Fruit fly (Drosophila melanogaster): ENCODE data around the gene gish.

Gene gish

dm6 chr3R:16277543-16277942, 5.3 kb downstream of the gish start:
- no peak for TF ChIP-seq CG11617 (GFP tag; optimal IDR thresholded peaks at IDR 0.05)
- no peak for TF ChIP-seq CG12768 (GFP tag; optimal IDR thresholded peaks at IDR 0.05)

- TF ChIP-seq CG5204 (GFP tag; optimal IDR thresholded peaks at IDR 0.05) (no peak), pad (GFP tag; optimal IDR thresholded peaks at IDR 0.05) (no peak), tj (GFP tag; optimal IDR thresholded peaks at IDR 0.05) (no peak), kay (GFP tag; ENCODE audit: borderline replicate concordance) (no peak), CG14711 (tag; optimal IDR thresholded peaks at IDR 0.05) (no peak), CG1620 (GFP tag; optimal IDR thresholded peaks at IDR 0.05) (no peak), CG7101 (tag; optimal IDR thresholded peaks at IDR 0.05) (no peak), cnc (optimal IDR thresholded peaks at IDR 0.05) (no peak), CG33017 (tag; optimal IDR thresholded peaks at IDR 0.05) (no peak), Mnt (GFP tag; optimal IDR thresholded peaks at IDR 0.05) (no peak), cic (GFP tag; optimal IDR thresholded peaks at IDR 0.05) (no peak), toe (GFP tag; optimal IDR thresholded peaks at IDR 0.05) (no peak), Hr96 (GFP tag; optimal IDR thresholded peaks at IDR 0.05) (no peak), CG11617 (GFP tag; optimal IDR thresholded peaks at IDR 0.05) (no peak), Clk (GFP tag; optimal IDR thresholded peaks at IDR 0.05) (no peak), bab1 (GFP tag; optimal IDR thresholded peaks at IDR 0.05) (no peak), Crg-1 (GFP tag; optimal IDR thresholded peaks at IDR 0.05) (no peak)
Observed at dm6 chr3R:16279382-16279932, 7.2 kb downstream of the gish start.

- TF ChIP-seq CG1620 (GFP tag; optimal IDR thresholded peaks at IDR 0.05) = peak; percentile 99
- TF ChIP-seq Crg-1 (GFP tag; optimal IDR thresholded peaks at IDR 0.05) = peak; percentile 99
- peak; percentile 98 for TF ChIP-seq CG14711 (tag; optimal IDR thresholded peaks at IDR 0.05)
- TF ChIP-seq CG11617 (GFP tag; optimal IDR thresholded peaks at IDR 0.05) = peak; percentile 100
- peak; percentile 99 for TF ChIP-seq CG5204 (GFP tag; optimal IDR thresholded peaks at IDR 0.05)
- peak; percentile 95 for TF ChIP-seq ovo (GFP tag; optimal IDR thresholded peaks at IDR 0.05)
- TF ChIP-seq CG12768 (GFP tag; optimal IDR thresholded peaks at IDR 0.05) = peak; percentile 99
- peak; percentile 99 for TF ChIP-seq CG33017 (tag; optimal IDR thresholded peaks at IDR 0.05)
- peak; percentile 100 for TF ChIP-seq bab1 (GFP tag; optimal IDR thresholded peaks at IDR 0.05)
- TF ChIP-seq pad (GFP tag; optimal IDR thresholded peaks at IDR 0.05) = peak; percentile 93
- TF ChIP-seq kay (GFP tag; ENCODE audit: borderline replicate concordance) = peak; percentile 99
- peak; percentile 99 for TF ChIP-seq Hr96 (GFP tag; optimal IDR thresholded peaks at IDR 0.05)
- TF ChIP-seq Clk (GFP tag; optimal IDR thresholded peaks at IDR 0.05) = peak; percentile 97
- TF ChIP-seq CG7101 (tag; optimal IDR thresholded peaks at IDR 0.05) = peak; percentile 99
- TF ChIP-seq cic (GFP tag; optimal IDR thresholded peaks at IDR 0.05) = peak; percentile 96
- peak; percentile 97 for TF ChIP-seq toe (GFP tag; optimal IDR thresholded peaks at IDR 0.05)
- peak; percentile 91 for TF ChIP-seq Mnt (GFP tag; optimal IDR thresholded peaks at IDR 0.05)
- TF ChIP-seq tj (GFP tag; optimal IDR thresholded peaks at IDR 0.05) = peak; percentile 96
- peak; percentile 99 for TF ChIP-seq CG7045 (GFP tag; optimal IDR thresholded peaks at IDR 0.05)
- TF ChIP-seq cnc (optimal IDR thresholded peaks at IDR 0.05) = no peak
Observed at dm6 chr3R:16280003-16280998, 8.0 kb downstream of the gish start.

dm6 chr3R:16281033-16281680, 8.9 kb downstream of the gish start:
- TF ChIP-seq bab1 (GFP tag; optimal IDR thresholded peaks at IDR 0.05) = no peak

dm6 chr3R:16282080-16282690, 9.9 kb downstream of the gish start:
- no peak for TF ChIP-seq Clk (GFP tag; optimal IDR thresholded peaks at IDR 0.05)
- no peak for TF ChIP-seq CG5204 (GFP tag; optimal IDR thresholded peaks at IDR 0.05)
- no peak for TF ChIP-seq Hr96 (GFP tag; optimal IDR thresholded peaks at IDR 0.05)
- TF ChIP-seq CG1620 (GFP tag; optimal IDR thresholded peaks at IDR 0.05) = no peak
- no peak for TF ChIP-seq Mnt (GFP tag; optimal IDR thresholded peaks at IDR 0.05)
- no peak for TF ChIP-seq pad (GFP tag; optimal IDR thresholded peaks at IDR 0.05)
- TF ChIP-seq toe (GFP tag; optimal IDR thresholded peaks at IDR 0.05) = no peak
- no peak for TF ChIP-seq CG14711 (tag; optimal IDR thresholded peaks at IDR 0.05)
- peak; percentile 67 for TF ChIP-seq tj (GFP tag; optimal IDR thresholded peaks at IDR 0.05)
- TF ChIP-seq cnc (optimal IDR thresholded peaks at IDR 0.05) = no peak
- peak; percentile 15 for TF ChIP-seq ovo (GFP tag; optimal IDR thresholded peaks at IDR 0.05)
- TF ChIP-seq kay (GFP tag; ENCODE audit: borderline replicate concordance) = peak; percentile 3
- no peak for TF ChIP-seq CG11617 (GFP tag; optimal IDR thresholded peaks at IDR 0.05)
- TF ChIP-seq cic (GFP tag; optimal IDR thresholded peaks at IDR 0.05) = no peak
- TF ChIP-seq CG12768 (GFP tag; optimal IDR thresholded peaks at IDR 0.05) = no peak

- TF ChIP-seq kay (GFP tag; ENCODE audit: borderline replicate concordance) = no peak
- no peak for TF ChIP-seq Mnt (GFP tag; optimal IDR thresholded peaks at IDR 0.05)
Observed at dm6 chr3R:16284481-16284880, 12.2 kb downstream of the gish start.
